Worm (Caenorhabditis elegans) whole organism, young adult: ENCODE data around the gene F20D12.7.

Experiments used
- B0261.1 ChIP-seq: sonication (generic microtip); optimal IDR thresholded peaks from 2 replicates; lab custom pipeline; 2016; ENCODE audit warnings: mild to moderate bottlenecking, missing genetic modification characterization, moderate library complexity, missing compliant biosample characterization
- B0336.3 ChIP-seq: fragments of 200-800 bp; sonication (Bioruptor generic); IDR thresholded peaks from 2 replicates; pipeline ENCODE4 v1.3.6; 2022; ENCODE audit warnings: missing genetic modification characterization, missing compliant biosample characterization
- C06A6.2 ChIP-seq: fragments of 200-800 bp; sonication (Bioruptor generic); conservative IDR thresholded peaks from 2 replicates; pipeline ENCODE4 v1.3.6; 2022; ENCODE audit warnings: missing genetic modification characterization, missing compliant biosample characterization
- F23B12.7 ChIP-seq: sonication (generic microtip); optimal IDR thresholded peaks from 2 replicates; lab custom pipeline; 2017; ENCODE audit warnings: missing genetic modification characterization, mild to moderate bottlenecking, missing compliant biosample characterization, antibody characterized with exemption, moderate library complexity; ENCODE audit not compliant: insufficient read depth
- F33H1.4 ChIP-seq: fragments of 200-800 bp; sonication (Bioruptor generic); IDR thresholded peaks from 2 replicates; pipeline ENCODE4 v1.3.6; 2022; ENCODE audit warnings: missing genetic modification reagents, missing genetic modification characterization, missing compliant biosample characterization
- F52B5.7 ChIP-seq: sonication (generic microtip); optimal IDR thresholded peaks from 2 replicates; lab custom pipeline; 2016; ENCODE audit warnings: mild to moderate bottlenecking, missing genetic modification characterization, missing compliant biosample characterization
- F57C9.4 ChIP-seq: sonication (generic microtip); optimal IDR thresholded peaks from 2 replicates; lab custom pipeline; 2017; ENCODE audit warnings: mild to moderate bottlenecking, missing genetic modification characterization, missing compliant biosample characterization
- K11D2.4 ChIP-seq: fragments of 200-800 bp; sonication (Bioruptor generic); IDR thresholded peaks from 2 replicates; pipeline ENCODE4 v1.3.6; 2022; ENCODE audit warnings: missing genetic modification reagents, missing genetic modification characterization, missing compliant biosample characterization
- Y56A3A.18 ChIP-seq: fragments of 200-800 bp; sonication (Bioruptor generic); IDR thresholded peaks from 2 replicates; pipeline ENCODE4 v1.3.6; 2022; ENCODE audit warnings: missing genetic modification reagents, missing genetic modification characterization, missing compliant biosample characterization
- Y79H2A.3 ChIP-seq: fragments of 200-800 bp; sonication (Bioruptor generic); conservative IDR thresholded peaks from 2 replicates; pipeline ENCODE4 v1.3.6; 2022; ENCODE audit warnings: missing genetic modification reagents, missing genetic modification characterization, missing compliant biosample characterization
- Y95B8A.8 ChIP-seq: fragments of 200-800 bp; sonication (Bioruptor generic); IDR thresholded peaks from 2 replicates; pipeline ENCODE4 v1.3.6; 2022; ENCODE audit warnings: missing genetic modification reagents, missing genetic modification characterization, missing compliant biosample characterization
- akir-1 ChIP-seq: fragments of 200-800 bp; sonication (Bioruptor generic); optimal IDR thresholded peaks from 2 replicates; lab custom pipeline; 2018; ENCODE audit warnings: mild to moderate bottlenecking, missing genetic modification characterization, moderate library complexity, missing compliant biosample characterization
- ama-1 ChIP-seq, 3 experiments: fragments of 150-350 bp in 1 of 3; sonication (generic microtip) in 2 of 3; optimal IDR thresholded peaks; 2 replicates each; lab custom pipeline; 2014 to 2018; ENCODE audit warnings: missing biosample characterization in 2 of 3, missing genetic modification characterization in 2 of 3, missing genetic modification reagents in 2 of 3
- athp-1 ChIP-seq: sonication (generic microtip); optimal IDR thresholded peaks from 2 replicates; lab custom pipeline; 2017; ENCODE audit warnings: mild to moderate bottlenecking, missing genetic modification characterization, missing compliant biosample characterization
- bed-1 ChIP-seq: fragments of 200-800 bp; sonication (Bioruptor generic); IDR thresholded peaks from 2 replicates; pipeline ENCODE4 v1.3.6; 2022; ENCODE audit warnings: missing genetic modification reagents, missing genetic modification characterization, missing compliant biosample characterization
- ceh-27 ChIP-seq: fragments of 200-800 bp; sonication (Bioruptor generic); optimal IDR thresholded peaks from 2 replicates; lab custom pipeline; 2018; ENCODE audit warnings: mild to moderate bottlenecking, missing genetic modification characterization, moderate library complexity, missing compliant biosample characterization
- ceh-40 ChIP-seq: fragments of 200-800 bp; sonication (Bioruptor generic); IDR thresholded peaks from 2 replicates; pipeline ENCODE4 v1.3.6; 2022; ENCODE audit warnings: missing genetic modification characterization, missing compliant biosample characterization
- ceh-58 ChIP-seq: fragments of 200-800 bp; sonication (Bioruptor generic); IDR thresholded peaks from 2 replicates; pipeline ENCODE4 v1.3.6; 2022; ENCODE audit warnings: missing genetic modification characterization, missing compliant biosample characterization
- ceh-79 ChIP-seq: sonication (generic microtip); optimal IDR thresholded peaks from 2 replicates; lab custom pipeline; 2017; ENCODE audit warnings: mild to moderate bottlenecking, missing genetic modification characterization, missing compliant biosample characterization
- egrh-3 ChIP-seq: fragments of 200-800 bp; sonication (Bioruptor generic); IDR thresholded peaks from 2 replicates; pipeline ENCODE4 v1.3.6; 2022; ENCODE audit warnings: missing genetic modification reagents, missing genetic modification characterization, missing compliant biosample characterization
- gei-17 ChIP-seq: fragments of 200-800 bp; sonication (Bioruptor generic); optimal IDR thresholded peaks from 2 replicates; lab custom pipeline; 2018; ENCODE audit warnings: mild to moderate bottlenecking, missing genetic modification characterization, missing compliant biosample characterization
- hlh-12 ChIP-seq: sonication (generic microtip); optimal IDR thresholded peaks from 2 replicates; lab custom pipeline; 2016; ENCODE audit warnings: missing genetic modification characterization, missing compliant biosample characterization
- hmg-1.2 ChIP-seq: fragments of 200-800 bp; sonication (Bioruptor generic); IDR thresholded peaks from 2 replicates; pipeline ENCODE4 v1.3.6; 2022; ENCODE audit warnings: missing genetic modification reagents, missing genetic modification characterization, missing compliant biosample characterization
- hrde-1 ChIP-seq: sonication (generic microtip); optimal IDR thresholded peaks from 2 replicates; lab custom pipeline; 2016; ENCODE audit warnings: missing genetic modification characterization, mild to moderate bottlenecking, missing compliant biosample characterization, moderate library complexity, missing genotype, missing genetic modification reagents, borderline replicate concordance
- hsf-1 ChIP-seq: fragments of 200-800 bp; sonication (Bioruptor generic); IDR thresholded peaks from 2 replicates; pipeline ENCODE4 v1.3.6; 2022; ENCODE audit warnings: missing genetic modification reagents, missing genetic modification characterization, missing compliant biosample characterization
- lag-1 ChIP-seq: fragments of 200-800 bp; sonication (Bioruptor generic); IDR thresholded peaks from 2 replicates; pipeline ENCODE4 v1.3.6; 2022; ENCODE audit warnings: missing genetic modification reagents, missing genetic modification characterization, missing compliant biosample characterization
- lir-1 ChIP-seq: fragments of 200-800 bp; sonication (Bioruptor generic); conservative IDR thresholded peaks from 2 replicates; pipeline ENCODE4 v1.3.6; 2022; ENCODE audit warnings: missing genetic modification reagents, missing genetic modification characterization, missing compliant biosample characterization
- lsl-1 ChIP-seq: fragments of 200-800 bp; sonication (Bioruptor generic); optimal IDR thresholded peaks from 2 replicates; lab custom pipeline; 2018; ENCODE audit warnings: mild to moderate bottlenecking, missing genetic modification characterization, moderate library complexity, missing compliant biosample characterization
- nfya-1 ChIP-seq: sonication (generic microtip); optimal IDR thresholded peaks from 2 replicates; lab custom pipeline; 2017; ENCODE audit warnings: antibody characterized with exemption, missing compliant biosample characterization, missing genetic modification characterization, borderline replicate concordance; ENCODE audit not compliant: insufficient read depth
- nhr-27 ChIP-seq: fragments of 200-800 bp; sonication (Bioruptor generic); optimal IDR thresholded peaks from 2 replicates; lab custom pipeline; 2018; ENCODE audit warnings: mild to moderate bottlenecking, missing genetic modification characterization, moderate library complexity, missing compliant biosample characterization
- pbrm-1 ChIP-seq: fragments of 200-800 bp; sonication (Bioruptor generic); IDR thresholded peaks from 2 replicates; pipeline ENCODE4 v1.3.6; 2022; ENCODE audit warnings: missing genetic modification reagents, missing genetic modification characterization, missing compliant biosample characterization
- rcor-1 ChIP-seq: fragments of 200-800 bp; sonication (Bioruptor generic); IDR thresholded peaks from 2 replicates; pipeline ENCODE4 v1.3.6; 2022; ENCODE audit warnings: missing genetic modification reagents, missing genetic modification characterization, missing compliant biosample characterization
- snpc-1.3 ChIP-seq: sonication (generic microtip); optimal IDR thresholded peaks from 2 replicates; lab custom pipeline; 2017; ENCODE audit warnings: missing genetic modification characterization, mild to moderate bottlenecking, missing compliant biosample characterization, antibody characterized with exemption, moderate library complexity, missing genotype, missing genetic modification reagents; ENCODE audit not compliant: insufficient read depth
- snpc-3.4 ChIP-seq: sonication (generic microtip); optimal IDR thresholded peaks from 2 replicates; lab custom pipeline; 2017; ENCODE audit warnings: missing genetic modification characterization, mild to moderate bottlenecking, missing compliant biosample characterization, antibody characterized with exemption, moderate library complexity, missing genotype, missing genetic modification reagents
- somi-1 ChIP-seq: fragments of 200-800 bp; sonication (Bioruptor generic); optimal IDR thresholded peaks from 2 replicates; lab custom pipeline; 2018; ENCODE audit warnings: mild to moderate bottlenecking, missing genetic modification characterization, missing compliant biosample characterization
- tbp1 ChIP-seq: fragments of 200-800 bp; sonication (Bioruptor generic); optimal IDR thresholded peaks from 2 replicates; lab custom pipeline; 2018; ENCODE audit warnings: mild to moderate bottlenecking, missing genetic modification characterization, missing compliant biosample characterization
- tbx-9 ChIP-seq: sonication (generic microtip); optimal IDR thresholded peaks from 2 replicates; lab custom pipeline; 2016; ENCODE audit warnings: borderline replicate concordance, missing genetic modification characterization, inconsistent platforms, missing compliant biosample characterization
- unc-130 ChIP-seq: sonication (generic microtip); optimal IDR thresholded peaks from 2 replicates; lab custom pipeline; 2016; ENCODE audit warnings: missing genetic modification reagents, missing genetic modification characterization, missing compliant biosample characterization

The F20D12.7 gene

ce11 chrIV:7927852-7928251 lies 10.9 kb downstream of the F20D12.7 start, which contains the start of gene gcy-8:
gcy-8 (plus strand) TSS chrIV:7928152.
- TF ChIP-seq hsf-1 (GFP tag; lab: Robert Waterston, UW) (no peak), ama-1 (optimal IDR thresholded peaks at IDR 0.05; lab: Kevin White, UChicago) (no peak), ama-1 (GFP tag; optimal IDR thresholded peaks at IDR 0.05; lab: Kevin White, UChicago) (no peak), ceh-40 (GFP tag; lab: Robert Waterston, UW) (no peak), pbrm-1 (GFP tag; lab: Robert Waterston, UW) (no peak), F52B5.7 (tag; lab: Kevin White, UChicago) (no peak), tbx-9 (tag; lab: Kevin White, UChicago) (no peak)

DNA sequence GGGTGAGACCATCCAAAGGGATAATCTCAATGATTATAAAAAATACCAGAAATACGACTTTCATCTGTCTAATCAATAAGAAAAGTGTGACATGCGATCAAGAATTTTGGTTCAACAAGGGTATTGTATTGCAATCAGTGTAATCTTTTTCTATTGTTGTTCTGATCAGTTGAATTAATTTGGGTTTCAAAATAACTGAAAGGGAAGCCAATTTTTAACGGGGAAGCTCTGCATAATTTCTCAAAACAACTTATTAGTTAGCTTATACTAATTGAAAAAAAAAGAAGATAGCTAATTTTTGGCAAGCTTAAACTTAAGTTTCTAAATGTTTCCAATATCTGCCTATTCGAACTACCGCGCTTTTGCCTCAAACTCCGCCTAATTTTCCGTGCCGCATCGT lies 11.5 kb downstream of the F20D12.7 start, which contains the start of gene C49H3.12:
Gene C49H3.12, minus strand, starts transcription at position 101 of the 400 bp plus-strand sequence.
- TF ChIP-seq lir-1 (GFP tag; lab: Robert Waterston, UW) (no peak), athp-1 (tag; lab: Kevin White, UChicago) (no peak), C06A6.2 (no peak), Y95B8A.8 (GFP tag; lab: Robert Waterston, UW) (no peak), ceh-79 (no peak), Y79H2A.3 (no peak)

- TF ChIP-seq egrh-3, result peak; percentile 81; the same call in 1 of the 2 replicates
- TF ChIP-seq snpc-1.3 (tag; lab: Kevin White, UChicago), result peak; percentile 28
- peak; percentile 19 for TF ChIP-seq snpc-3.4 (tag; lab: Kevin White, UChicago)
- peak; percentile 75 for TF ChIP-seq F33H1.4 (GFP tag; lab: Robert Waterston, UW)
- TF ChIP-seq tbp1 (GFP tag; lab: Kevin White, UChicago), result no peak
- peak; percentile 24 for TF ChIP-seq F23B12.7 (tag; lab: Kevin White, UChicago)
- TF ChIP-seq bed-1 (GFP tag; lab: Robert Waterston, UW), result no peak
- no peak for TF ChIP-seq gei-17 (GFP tag; lab: Kevin White, UChicago)
- TF ChIP-seq K11D2.4 (GFP tag; lab: Robert Waterston, UW), result no peak
- no peak for TF ChIP-seq lir-1 (GFP tag; lab: Robert Waterston, UW)
- TF ChIP-seq ceh-58 (GFP tag; lab: Robert Waterston, UW), result no peak
- TF ChIP-seq, all 124 proteins: peak for 5
These were observed 12.5 kb downstream of the F20D12.7 start, which contains the start of gene rps-2 for ce11 chrIV:7926102-7926840. rps-2 (minus strand) TSS chrIV:7926391.

DNA sequence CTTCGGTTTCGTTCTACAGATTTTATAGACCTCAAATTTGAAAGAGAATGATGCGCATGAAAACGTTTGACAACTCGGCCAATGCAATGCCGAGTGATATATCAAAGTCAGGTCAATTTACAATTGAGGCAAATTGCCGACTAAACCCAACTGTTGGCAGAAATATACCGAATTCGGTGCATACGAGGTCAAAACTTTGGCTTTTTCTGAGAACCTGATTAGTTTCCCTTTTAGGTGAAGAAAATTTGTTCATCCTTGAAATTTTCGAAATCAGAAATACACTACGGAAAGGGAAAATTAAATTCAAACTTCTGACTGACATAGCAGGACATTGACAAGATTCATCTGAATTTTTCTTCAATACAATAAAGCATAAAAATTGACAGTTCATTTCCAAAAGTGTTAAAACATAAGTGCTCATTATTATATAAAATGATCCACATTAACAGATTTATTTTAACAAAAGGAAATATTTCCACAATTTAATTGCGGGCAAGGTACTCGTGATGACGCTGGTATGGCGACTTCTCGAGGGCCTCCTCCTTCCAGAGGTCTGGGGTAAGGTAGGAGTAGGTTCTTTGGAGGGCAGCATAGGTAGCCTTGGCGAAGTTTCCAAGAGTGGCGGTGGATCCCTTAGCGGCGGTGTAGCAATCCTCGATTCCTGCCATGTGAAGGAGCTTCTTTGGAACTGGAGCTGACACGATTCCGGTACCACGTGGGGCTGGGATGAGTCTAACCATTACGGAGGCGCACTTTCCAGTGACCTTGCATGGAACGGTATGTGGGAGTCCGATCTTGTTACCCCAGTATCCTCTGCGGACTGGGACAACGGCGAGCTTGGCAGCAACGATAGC lies 13.5 kb downstream of the F20D12.7 start:
- peak; percentile 16 for TF ChIP-seq tbp1 (GFP tag; lab: Kevin White, UChicago)
- TF ChIP-seq hlh-12, result no peak
- no peak for TF ChIP-seq F57C9.4
- no peak for TF ChIP-seq athp-1 (tag; lab: Kevin White, UChicago)
- TF ChIP-seq pbrm-1 (GFP tag; lab: Robert Waterston, UW), result no peak
- peak; percentile 29; the same call in 1 of the 2 replicates for TF ChIP-seq hmg-1.2
- 0 out of 2 replicates have a peak, but pooled peaks have one; percentile 53 for TF ChIP-seq rcor-1 (GFP tag; lab: Robert Waterston, UW)
- peak; percentile 80 for TF ChIP-seq B0336.3 (GFP tag; lab: Robert Waterston, UW)
- TF ChIP-seq F23B12.7 (tag; lab: Kevin White, UChicago), result no peak
- TF ChIP-seq B0261.1 (tag; lab: Kevin White, UChicago), result no peak
- no peak for TF ChIP-seq nfya-1 (tag; lab: Kevin White, UChicago)
- TF ChIP-seq unc-130, result peak; percentile 43
- no peak for TF ChIP-seq lsl-1 (GFP tag; lab: Kevin White, UChicago)
- no peak for TF ChIP-seq somi-1
- no peak for TF ChIP-seq ceh-27
- TF ChIP-seq F33H1.4 (GFP tag; lab: Robert Waterston, UW), result peak; percentile 45
- peak; percentile 68; the same call in 1 of the 2 replicates for TF ChIP-seq Y56A3A.18
- peak; percentile 79 for TF ChIP-seq hrde-1 (tag; lab: Kevin White, UChicago)
- TF ChIP-seq nhr-27 (tag; lab: Kevin White, UChicago), result no peak
- no peak for TF ChIP-seq akir-1 (GFP tag; lab: Kevin White, UChicago)
- peak; percentile 59 for TF ChIP-seq snpc-3.4 (tag; lab: Kevin White, UChicago)
- no peak for TF ChIP-seq lag-1 (GFP tag; lab: Robert Waterston, UW)
